Fruit fly (Drosophila melanogaster): ENCODE measurements around the gene lilli.

Gene lilli

dm6 chr2L:2976829-2977228 is 91.1 kb downstream of the lilli start, which contains the start of the genes CG9641 and CG3165:
CG9641 (minus strand) TSS chr2L:2976862.
CG3165 (plus strand) TSS chr2L:2977122.
- no peak for TF ChIP-seq CG8478 (optimal IDR thresholded peaks at IDR 0.05)
- TF ChIP-seq EcR (GFP tag; optimal IDR thresholded peaks at IDR 0.05) = no peak
- no peak for TF ChIP-seq psq (optimal IDR thresholded peaks at IDR 0.05)
- no peak for TF ChIP-seq pan (optimal IDR thresholded peaks at IDR 0.05)
- no peak for TF ChIP-seq Dll (optimal IDR thresholded peaks at IDR 0.05)
- TF ChIP-seq usp (GFP tag; optimal IDR thresholded peaks at IDR 0.05) = no peak

DNA sequence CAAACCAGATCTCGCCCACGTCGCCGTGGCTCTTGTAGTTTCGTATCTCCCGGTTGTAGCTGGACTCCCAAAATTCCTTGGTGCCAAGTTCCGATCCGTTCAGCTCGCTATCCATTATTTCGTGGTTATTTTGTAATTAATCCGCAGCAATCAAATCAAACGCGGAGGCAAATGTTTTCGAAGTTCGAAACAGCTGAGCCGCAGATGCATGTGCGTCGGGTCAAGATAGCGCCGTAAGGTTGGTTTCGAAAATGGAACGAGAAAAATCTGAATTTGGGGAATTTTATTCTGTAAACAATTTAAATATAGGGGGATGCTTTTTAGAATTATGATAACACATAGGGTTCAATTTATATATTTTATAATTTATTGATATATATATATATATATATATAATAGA is 93.4 kb downstream of the lilli start, which contains the start of gene CG9643:
CG9643 (minus strand) TSS at position 198 of the 400 bp plus-strand sequence.
- TF ChIP-seq usp (GFP tag; optimal IDR thresholded peaks at IDR 0.05) = no peak
- TF ChIP-seq CG8478 (optimal IDR thresholded peaks at IDR 0.05) = no peak
- TF ChIP-seq Dll (optimal IDR thresholded peaks at IDR 0.05) = no peak
- TF ChIP-seq EcR (GFP tag; optimal IDR thresholded peaks at IDR 0.05) = no peak
- TF ChIP-seq pan (optimal IDR thresholded peaks at IDR 0.05) = no peak
- no peak for TF ChIP-seq psq (optimal IDR thresholded peaks at IDR 0.05)

DNA sequence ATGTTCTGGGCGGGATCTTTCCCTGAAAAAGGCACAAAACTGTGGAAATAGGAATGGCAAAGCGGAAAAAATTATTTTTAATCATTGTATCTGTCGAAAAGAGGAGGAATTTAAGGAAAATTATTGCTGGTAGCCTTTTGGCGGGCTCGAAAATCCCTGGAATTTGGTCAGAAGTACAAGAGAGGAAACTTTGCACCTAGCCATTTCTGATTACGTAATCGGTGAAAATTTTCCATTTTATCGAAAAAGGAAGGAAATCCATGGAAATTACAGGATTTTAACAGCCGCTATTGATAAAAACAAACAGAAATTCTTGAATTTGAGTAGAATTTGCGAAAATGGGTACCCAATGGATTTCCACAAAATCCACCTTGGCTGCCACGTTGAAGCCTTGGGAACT is 101.0 kb downstream of the lilli start:
- no peak for TF ChIP-seq usp (GFP tag; optimal IDR thresholded peaks at IDR 0.05)
- no peak for TF ChIP-seq Dll (optimal IDR thresholded peaks at IDR 0.05)
- no peak for TF ChIP-seq pan (optimal IDR thresholded peaks at IDR 0.05)
- no peak for TF ChIP-seq CG8478 (optimal IDR thresholded peaks at IDR 0.05)
- TF ChIP-seq psq (optimal IDR thresholded peaks at IDR 0.05) = no peak
- no peak for TF ChIP-seq EcR (GFP tag; optimal IDR thresholded peaks at IDR 0.05)

- TF ChIP-seq EcR (GFP tag; optimal IDR thresholded peaks at IDR 0.05) (no peak), Dll (optimal IDR thresholded peaks at IDR 0.05) (no peak), CG8478 (optimal IDR thresholded peaks at IDR 0.05) (no peak), pan (optimal IDR thresholded peaks at IDR 0.05) (no peak), psq (optimal IDR thresholded peaks at IDR 0.05) (no peak), usp (GFP tag; optimal IDR thresholded peaks at IDR 0.05) (no peak)
Measured at dm6 chr2L:2987681-2988381, 102.1 kb downstream of the lilli start, which contains the start of the genes Chd1 and Bem46. Chd1 (minus strand) TSS chr2L:2987723. Bem46 (plus strand) TSS chr2L:2988116.

- TF ChIP-seq CG8478 (optimal IDR thresholded peaks at IDR 0.05) = no peak
- no peak for TF ChIP-seq pan (optimal IDR thresholded peaks at IDR 0.05)
- TF ChIP-seq psq (optimal IDR thresholded peaks at IDR 0.05) = no peak
- no peak for TF ChIP-seq usp (GFP tag; optimal IDR thresholded peaks at IDR 0.05)
- no peak for TF ChIP-seq Dll (optimal IDR thresholded peaks at IDR 0.05)
Measured at dm6 chr2L:2992664-2993174, 107.0 kb downstream of the lilli start, which contains the start of the genes okr and CG3558. okr (minus strand) TSS chr2L:2992759. CG3558 (plus strand) TSS chr2L:2992870.

- peak; percentile 11 for TF ChIP-seq CG8478 (optimal IDR thresholded peaks at IDR 0.05)
- no peak for TF ChIP-seq Dll (optimal IDR thresholded peaks at IDR 0.05)
Measured at dm6 chr2L:2993236-2993635, 107.5 kb downstream of the lilli start.

- TF ChIP-seq pan (optimal IDR thresholded peaks at IDR 0.05) = no peak
- no peak for TF ChIP-seq Dll (optimal IDR thresholded peaks at IDR 0.05)
- no peak for TF ChIP-seq usp (GFP tag; optimal IDR thresholded peaks at IDR 0.05)
- TF ChIP-seq EcR (GFP tag; optimal IDR thresholded peaks at IDR 0.05) = no peak
- no peak for TF ChIP-seq psq (optimal IDR thresholded peaks at IDR 0.05)
- TF ChIP-seq CG8478 (optimal IDR thresholded peaks at IDR 0.05) = no peak
Measured at dm6 chr2L:2993702-2994101, 108.0 kb downstream of the lilli start.

- no peak for TF ChIP-seq psq (optimal IDR thresholded peaks at IDR 0.05)
- TF ChIP-seq CG8478 (optimal IDR thresholded peaks at IDR 0.05) = no peak
- no peak for TF ChIP-seq EcR (GFP tag; optimal IDR thresholded peaks at IDR 0.05)
- TF ChIP-seq pan (optimal IDR thresholded peaks at IDR 0.05) = no peak
- TF ChIP-seq usp (GFP tag; optimal IDR thresholded peaks at IDR 0.05) = no peak
- no peak for TF ChIP-seq Dll (optimal IDR thresholded peaks at IDR 0.05)
Measured at dm6 chr2L:2999113-2999512, 113.4 kb downstream of the lilli start, which contains the start of gene Ccdc85. Ccdc85 (plus strand) TSS chr2L:2999286.

- TF ChIP-seq Dll (optimal IDR thresholded peaks at IDR 0.05) (no peak), psq (optimal IDR thresholded peaks at IDR 0.05) (no peak), usp (GFP tag; optimal IDR thresholded peaks at IDR 0.05) (no peak), CG8478 (optimal IDR thresholded peaks at IDR 0.05) (no peak), pan (optimal IDR thresholded peaks at IDR 0.05) (no peak), EcR (GFP tag; optimal IDR thresholded peaks at IDR 0.05) (no peak)
Measured at dm6 chr2L:2999609-3000008, 113.9 kb downstream of the lilli start.

- TF ChIP-seq EcR (GFP tag; optimal IDR thresholded peaks at IDR 0.05) (no peak), Dll (optimal IDR thresholded peaks at IDR 0.05) (no peak), usp (GFP tag; optimal IDR thresholded peaks at IDR 0.05) (no peak), pan (optimal IDR thresholded peaks at IDR 0.05) (no peak), psq (optimal IDR thresholded peaks at IDR 0.05) (no peak), CG8478 (optimal IDR thresholded peaks at IDR 0.05) (no peak)
Measured at dm6 chr2L:3000517-3000934, 114.8 kb downstream of the lilli start.

- TF ChIP-seq CG8478 (optimal IDR thresholded peaks at IDR 0.05) (no peak), Dll (optimal IDR thresholded peaks at IDR 0.05) (no peak), EcR (GFP tag; optimal IDR thresholded peaks at IDR 0.05) (no peak), pan (optimal IDR thresholded peaks at IDR 0.05) (no peak), usp (GFP tag; optimal IDR thresholded peaks at IDR 0.05) (no peak), psq (optimal IDR thresholded peaks at IDR 0.05) (no peak)
Measured at dm6 chr2L:3001953-3002352, 116.2 kb downstream of the lilli start.

- TF ChIP-seq usp (GFP tag; optimal IDR thresholded peaks at IDR 0.05) (no peak), pan (optimal IDR thresholded peaks at IDR 0.05) (no peak)
Measured at dm6 chr2L:3003399-3003798, 117.7 kb downstream of the lilli start.
